Fruit fly (Drosophila melanogaster) whole organism, pupa: ENCODE measurements around the gene rgn.

ENCODE experiments used
- CG10348 ChIP-seq: fragments of 200-800 bp; sonication (Bioruptor generic); IDR thresholded peaks from 2 replicates; pipeline ENCODE4 v1.3.6; 2022; ENCODE audit warnings: missing biosample characterization, missing genetic modification characterization
- CG12605 ChIP-seq: fragments of 200-800 bp; sonication (Bioruptor generic); IDR thresholded peaks from 2 replicates; pipeline ENCODE4 v1.3.6; 2022; ENCODE audit warnings: missing biosample characterization, missing genetic modification characterization
- CG13204 ChIP-seq: fragments of 200-800 bp; sonication (Bioruptor generic); optimal IDR thresholded peaks from 2 replicates; lab custom pipeline; 2018; ENCODE audit warnings: missing biosample characterization, mild to moderate bottlenecking, missing genetic modification characterization, moderate library complexity
- CG14655 ChIP-seq: fragments of 200-800 bp; sonication (Bioruptor generic); optimal IDR thresholded peaks from 3 replicates; lab custom pipeline; 2017; ENCODE audit warnings: mild to moderate bottlenecking, missing biosample characterization, missing genetic modification reagents, missing genetic modification characterization
- CG15710 ChIP-seq: fragments of 200-800 bp; sonication (Bioruptor generic); optimal IDR thresholded peaks from 2 replicates; lab custom pipeline; 2018; ENCODE audit warnings: missing biosample characterization, mild to moderate bottlenecking, missing genetic modification characterization, moderate library complexity
- CG17806 ChIP-seq: fragments of 200-800 bp; sonication (Bioruptor generic); optimal IDR thresholded peaks from 2 replicates; lab custom pipeline; 2018; ENCODE audit warnings: missing biosample characterization, mild to moderate bottlenecking, missing genetic modification characterization, moderate library complexity
- CG32121 ChIP-seq: fragments of 200-800 bp; sonication (Bioruptor generic); IDR thresholded peaks from 2 replicates; pipeline ENCODE4 v1.3.6; 2022; ENCODE audit warnings: missing biosample characterization, missing genetic modification characterization
- CG34367 ChIP-seq: fragments of 200-800 bp; sonication (Bioruptor generic); optimal IDR thresholded peaks from 2 replicates; lab custom pipeline; 2018; ENCODE audit warnings: missing biosample characterization, mild to moderate bottlenecking, missing genetic modification characterization
- CG4496 ChIP-seq: fragments of 200-800 bp; sonication (Bioruptor generic); IDR thresholded peaks from 3 replicates; pipeline ENCODE4 v1.3.6; 2022; ENCODE audit warnings: missing biosample characterization, missing genetic modification characterization
- CG8159 ChIP-seq: fragments of 200-800 bp; sonication (Bioruptor generic); optimal IDR thresholded peaks from 3 replicates; lab custom pipeline; 2018; ENCODE audit warnings: missing biosample characterization, mild to moderate bottlenecking, missing genetic modification characterization, moderate library complexity
- CG8301 ChIP-seq: fragments of 200-800 bp; sonication (Bioruptor generic); optimal IDR thresholded peaks from 2 replicates; lab custom pipeline; 2018; ENCODE audit warnings: missing biosample characterization, mild to moderate bottlenecking, missing genetic modification characterization
- CG9948 ChIP-seq: fragments of 200-800 bp; sonication (Bioruptor generic); optimal IDR thresholded peaks from 2 replicates; lab custom pipeline; 2018; ENCODE audit warnings: missing biosample characterization, mild to moderate bottlenecking, missing genetic modification characterization, moderate library complexity
- D1 ChIP-seq: fragments of 200-800 bp; sonication (Bioruptor generic); optimal IDR thresholded peaks from 2 replicates; lab custom pipeline; 2018; ENCODE audit warnings: missing biosample characterization, mild to moderate bottlenecking, missing genetic modification characterization, moderate library complexity
- EcR ChIP-seq: fragments of 200-800 bp; sonication (Bioruptor generic); optimal IDR thresholded peaks from 3 replicates; lab custom pipeline; 2019; ENCODE audit warnings: missing biosample characterization, missing genetic modification characterization, mild to moderate bottlenecking, moderate library complexity, missing genetic modification reagents
- Ets98B ChIP-seq: fragments of 200-800 bp; sonication (Bioruptor generic); IDR thresholded peaks from 2 replicates; pipeline ENCODE4 v1.3.6; 2022; ENCODE audit warnings: missing biosample characterization, missing genetic modification characterization
- Pif1A ChIP-seq: fragments of 200-800 bp; sonication (Bioruptor generic); optimal IDR thresholded peaks from 3 replicates; lab custom pipeline; 2016; ENCODE audit warnings: missing biosample characterization, missing genetic modification characterization
- Pif1B ChIP-seq: fragments of 200-800 bp; sonication (Bioruptor generic); optimal IDR thresholded peaks from 3 replicates; lab custom pipeline; 2016; ENCODE audit warnings: missing biosample characterization, missing genetic modification characterization
- Snoo ChIP-seq: fragments of 200-800 bp; sonication (Bioruptor generic); optimal IDR thresholded peaks from 3 replicates; lab custom pipeline; 2017; ENCODE audit warnings: missing biosample characterization, mild to moderate bottlenecking, missing genetic modification characterization, inconsistent platforms
- fd96Ca ChIP-seq: fragments of 200-800 bp; sonication (Bioruptor generic); IDR thresholded peaks from 3 replicates; pipeline ENCODE4 v1.3.6; 2022; ENCODE audit warnings: missing biosample characterization, missing genetic modification characterization
- gl ChIP-seq: fragments of 200-800 bp; sonication (Bioruptor generic); optimal IDR thresholded peaks from 2 replicates; lab custom pipeline; 2018; ENCODE audit warnings: missing biosample characterization, mild to moderate bottlenecking, missing genetic modification characterization
- rn ChIP-seq: fragments of 200-800 bp; sonication (Bioruptor generic); IDR thresholded peaks from 2 replicates; pipeline ENCODE4 v1.3.6; 2022; ENCODE audit warnings: missing biosample characterization, missing genetic modification characterization

rgn gene

dm6 chr3L:21427490-21427889, 45.2 kb downstream of the rgn start, which contains the start of gene CG33288:
Gene CG33288 (plus strand): TSS chr3L:21427790.
- no peak for TF ChIP-seq Ets98B
- no peak for TF ChIP-seq Snoo (tag; lab: Kevin White, UChicago)
- TF ChIP-seq CG8301 (tag; lab: Kevin White, UChicago): no peak
- no peak for TF ChIP-seq CG9948 (tag; lab: Kevin White, UChicago)
- no peak for TF ChIP-seq CG17806 (tag; lab: Kevin White, UChicago)
- TF ChIP-seq CG8159 (tag; lab: Kevin White, UChicago): no peak
- TF ChIP-seq gl (tag; lab: Kevin White, UChicago): no peak
- no peak for TF ChIP-seq CG12605 (GFP tag; lab: Robert Waterston, UW)
- TF ChIP-seq rn (GFP tag; lab: Robert Waterston, UW): no peak

DNA sequence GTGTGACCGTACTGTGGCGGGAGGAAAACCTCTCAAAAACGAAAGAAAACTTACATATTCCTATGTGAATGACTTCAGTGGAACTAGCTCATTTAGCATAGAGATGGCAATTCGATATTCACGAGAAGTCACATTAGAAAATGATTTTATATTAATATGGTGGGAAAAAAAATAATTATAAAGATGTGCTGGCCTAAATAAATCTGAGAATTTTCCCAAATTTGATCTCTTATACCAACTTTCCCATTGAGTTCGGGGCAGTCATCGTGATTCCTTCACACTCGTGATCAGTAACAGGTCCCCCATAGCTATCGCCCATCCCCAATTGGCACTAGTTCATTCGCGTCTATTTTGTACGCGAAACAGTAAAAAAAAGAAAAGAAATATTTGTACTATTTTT, 50.8 kb downstream of the rgn start, which contains the start of the genes barc and Aef1:
TSS of gene barc (minus strand) at position 37 of the 400 bp plus-strand sequence.
TSS of gene Aef1 (plus strand) at position 325 of the 400 bp plus-strand sequence.
- TF ChIP-seq Ets98B (peak; percentile 66), rn (GFP tag; lab: Robert Waterston, UW) (peak; percentile 49; the same call in 1 of the 2 replicates), CG9948 (tag; lab: Kevin White, UChicago) (no peak), Snoo (tag; lab: Kevin White, UChicago) (no peak), CG17806 (tag; lab: Kevin White, UChicago) (peak; percentile 73), CG4496 (GFP tag; lab: Robert Waterston, UW) (peak; percentile 82), EcR (no peak), Pif1B (GFP tag; lab: Kevin White, UChicago) (no peak), CG32121 (peak; percentile 73; the same call in 1 of the 2 replicates), D1 (tag; lab: Kevin White, UChicago) (peak; percentile 47), CG12605 (GFP tag; lab: Robert Waterston, UW) (no peak), CG10348 (GFP tag; lab: Robert Waterston, UW) (peak; percentile 72), CG15710 (tag; lab: Kevin White, UChicago) (peak; percentile 78), gl (tag; lab: Kevin White, UChicago) (no peak), Pif1A (no peak), CG13204 (no peak), CG14655 (GFP tag; lab: Kevin White, UChicago) (no peak), fd96Ca (GFP tag; lab: Robert Waterston, UW) (peak; percentile 90), CG34367 (tag; lab: Kevin White, UChicago) (peak; percentile 69), CG8159 (tag; lab: Kevin White, UChicago) (peak; percentile 81), CG8301 (tag; lab: Kevin White, UChicago) (no peak)

- TF ChIP-seq CG13204 (no peak), Ets98B (no peak), gl (tag; lab: Kevin White, UChicago) (no peak), CG32121 (peak; percentile 28; the same call in 1 of the 2 replicates), CG14655 (GFP tag; lab: Kevin White, UChicago) (no peak), Pif1B (GFP tag; lab: Kevin White, UChicago) (no peak), CG10348 (GFP tag; lab: Robert Waterston, UW) (no peak)
These were observed 51.6 kb downstream of the rgn start for dm6 chr3L:21433744-21434384.

- no peak for TF ChIP-seq Snoo (tag; lab: Kevin White, UChicago)
- no peak for TF ChIP-seq CG17806 (tag; lab: Kevin White, UChicago)
- TF ChIP-seq CG12605 (GFP tag; lab: Robert Waterston, UW): no peak
- TF ChIP-seq fd96Ca (GFP tag; lab: Robert Waterston, UW): no peak
- TF ChIP-seq CG32121: no peak
- no peak for TF ChIP-seq CG14655 (GFP tag; lab: Kevin White, UChicago)
- no peak for TF ChIP-seq CG13204
- no peak for TF ChIP-seq Pif1A
- TF ChIP-seq CG4496 (GFP tag; lab: Robert Waterston, UW): no peak
- TF ChIP-seq D1 (tag; lab: Kevin White, UChicago): no peak
- no peak for TF ChIP-seq Pif1B (GFP tag; lab: Kevin White, UChicago)
- no peak for TF ChIP-seq CG10348 (GFP tag; lab: Robert Waterston, UW)
- no peak for TF ChIP-seq gl (tag; lab: Kevin White, UChicago)
- TF ChIP-seq Ets98B: no peak
- no peak for TF ChIP-seq CG15710 (tag; lab: Kevin White, UChicago)
- TF ChIP-seq EcR: no peak
- TF ChIP-seq CG34367 (tag; lab: Kevin White, UChicago): no peak
These were observed 53.8 kb downstream of the rgn start for dm6 chr3L:21436089-21436488.

dm6 chr3L:21441216-21441813, 59.0 kb downstream of the rgn start, which contains the start of gene CG5664:
Gene CG5664 (minus strand): TSS chr3L:21441363.
- TF ChIP-seq gl (tag; lab: Kevin White, UChicago) (no peak), CG32121 (no peak), CG15710 (tag; lab: Kevin White, UChicago) (no peak), CG12605 (GFP tag; lab: Robert Waterston, UW) (no peak), CG13204 (no peak), D1 (tag; lab: Kevin White, UChicago) (no peak), CG14655 (GFP tag; lab: Kevin White, UChicago) (no peak), rn (GFP tag; lab: Robert Waterston, UW) (no peak), CG9948 (tag; lab: Kevin White, UChicago) (no peak), CG8301 (tag; lab: Kevin White, UChicago) (no peak)
